Fruit fly (Drosophila melanogaster): ENCODE measurements around the gene CG4950.

DNA sequence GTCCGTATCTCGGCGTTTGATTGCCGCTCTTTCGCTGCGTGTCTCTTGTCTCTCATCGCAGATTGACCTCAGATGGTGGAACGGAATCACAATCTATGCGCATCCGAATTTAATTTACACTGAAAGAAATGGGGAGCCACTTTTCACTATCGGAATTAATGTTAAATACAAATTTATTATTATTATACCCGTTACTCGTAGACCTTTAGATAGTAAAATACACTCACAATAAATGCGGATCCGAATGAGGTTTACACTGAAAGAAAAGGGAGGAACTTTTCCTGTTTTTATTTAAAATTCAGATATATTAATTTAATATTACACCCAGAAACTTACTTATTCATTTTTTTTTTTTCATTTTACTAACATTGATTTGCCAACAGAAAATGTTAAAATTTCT is 21.1 kb upstream of the CG4950 start:
- TF ChIP-seq CG8478 (optimal IDR thresholded peaks at IDR 0.05) (no peak), CTCF (optimal IDR thresholded peaks at IDR 0.05) (no peak)
